Worm (Caenorhabditis elegans): ENCODE measurements around the gene ZK757.2.

- TF ChIP-seq nhr-237 (tag; optimal IDR thresholded peaks at IDR 0.05): no peak
- peak; percentile 24 for TF ChIP-seq nfya-1 (tag; optimal IDR thresholded peaks at IDR 0.05; ENCODE audit: insufficient read depth)
- no peak for TF ChIP-seq ZK546.5 (tag; optimal IDR thresholded peaks at IDR 0.05)
- TF ChIP-seq ztf-4 (tag; optimal IDR thresholded peaks at IDR 0.05): no peak
- TF ChIP-seq unc-62 (GFP tag; optimal IDR thresholded peaks at IDR 0.05): no peak
- no peak for TF ChIP-seq skn-1 (tag; optimal IDR thresholded peaks at IDR 0.05)
- TF ChIP-seq snpc-4 (tag; optimal IDR thresholded peaks at IDR 0.05): no peak
- no peak for TF ChIP-seq nhr-28 (tag; optimal IDR thresholded peaks at IDR 0.05)
Measured at ce11 chrIII:9860201-9860780, 18.4 kb downstream of the ZK757.2 start, which contains the start of gene twk-48.

Data from whole organism, L3 larva.